Worm (Caenorhabditis elegans): ENCODE data around the gene C49F5.6.

ce11 chrX:11985887-11986286, 2.2 kb upstream of the C49F5.6 start, which contains the start of gene C49F5.5:
- TF ChIP-seq ceh-9 (tag; optimal IDR thresholded peaks at IDR 0.05) (no peak), ets-4 (tag; optimal IDR thresholded peaks at IDR 0.05) (no peak), fax-1 (tag; optimal IDR thresholded peaks at IDR 0.05) (no peak), unc-86 (tag; optimal IDR thresholded peaks at IDR 0.05) (no peak), pqm-1 (tag; optimal IDR thresholded peaks at IDR 0.05) (no peak), T23F11.4 (GFP tag; optimal IDR thresholded peaks at IDR 0.05) (no peak), hlh-15 (tag; optimal IDR thresholded peaks at IDR 0.05) (no peak), ceh-6 (GFP tag; optimal IDR thresholded peaks at IDR 0.05) (no peak), Y22D7AL.16 (tag; optimal IDR thresholded peaks at IDR 0.05) (no peak), nhr-11 (tag; optimal IDR thresholded peaks at IDR 0.05) (no peak), K09A11.1 (tag; optimal IDR thresholded peaks at IDR 0.05; ENCODE audit: insufficient read depth) (no peak), dmd-4 (tag; optimal IDR thresholded peaks at IDR 0.05; ENCODE audit: borderline replicate concordance) (no peak), ahr-1 (tag; optimal IDR thresholded peaks at IDR 0.05) (no peak)

All from whole organism, late embryonic.